Worm (Caenorhabditis elegans) whole organism, early embryonic: ENCODE measurements around the gene jamp-1.
"Not testable (repeated sequence)": the region's sequence is repeated elsewhere in the genome, so short reads cannot be mapped to it uniquely, and the experiment has no call there.

ENCODE experiments used
- B0310.2 ChIP-seq: sonication (generic microtip); optimal IDR thresholded peaks from 2 replicates; lab custom pipeline; 2016; ENCODE audit warnings: mild to moderate bottlenecking, missing genetic modification characterization, missing compliant biosample characterization
- F13C5.2 ChIP-seq: sonication (generic microtip); optimal IDR thresholded peaks from 2 replicates; lab custom pipeline; 2017; ENCODE audit warnings: mild to moderate bottlenecking, missing genetic modification characterization, inconsistent platforms, missing compliant biosample characterization
- aly-1 ChIP-seq: sonication (generic microtip); optimal IDR thresholded peaks from 2 replicates; lab custom pipeline; 2016; ENCODE audit warnings: missing genetic modification characterization, missing compliant biosample characterization
- ama-1 ChIP-seq: fragments of 150-350 bp; optimal IDR thresholded peaks from 2 replicates; lab custom pipeline; 2014
- ceh-13 ChIP-seq: fragments of 200-800 bp; sonication (Bioruptor generic); optimal IDR thresholded peaks from 2 replicates; lab custom pipeline; 2018; ENCODE audit warnings: mild to moderate bottlenecking, missing genetic modification characterization, missing compliant biosample characterization
- ceh-36 ChIP-seq: sonication (generic microtip); optimal IDR thresholded peaks from 2 replicates; lab custom pipeline; 2016; ENCODE audit warnings: missing genetic modification characterization, inconsistent platforms, missing compliant biosample characterization
- ets-7 ChIP-seq: sonication (generic microtip); optimal IDR thresholded peaks from 2 replicates; lab custom pipeline; 2016; ENCODE audit warnings: missing genotype, missing genetic modification characterization, missing compliant biosample characterization
- flt-1 ChIP-seq: fragments of 200-800 bp; sonication (Bioruptor generic); IDR thresholded peaks from 2 replicates; pipeline ENCODE4 v1.3.6; 2022; ENCODE audit warnings: missing genetic modification characterization, missing compliant biosample characterization
- hmbx-1 ChIP-seq: sonication (generic microtip); optimal IDR thresholded peaks from 2 replicates; lab custom pipeline; 2016; ENCODE audit warnings: mild to moderate bottlenecking, missing genetic modification characterization, missing compliant biosample characterization
- hmg-4 ChIP-seq: fragments of 200-800 bp; sonication (Bioruptor generic); optimal IDR thresholded peaks from 2 replicates; lab custom pipeline; 2018; ENCODE audit warnings: mild to moderate bottlenecking, missing genetic modification characterization, missing compliant biosample characterization
- hnd-1 ChIP-seq: sonication (generic microtip); optimal IDR thresholded peaks from 2 replicates; lab custom pipeline; 2016; ENCODE audit warnings: missing genetic modification characterization, missing compliant biosample characterization
- pes-1 ChIP-seq: fragments of 200-800 bp; sonication (Bioruptor generic); IDR thresholded peaks from 2 replicates; pipeline ENCODE4 v1.3.6; 2022; ENCODE audit warnings: missing genetic modification reagents, missing genetic modification characterization, missing compliant biosample characterization
- scrt-1 ChIP-seq: fragments of 200-800 bp; sonication (Bioruptor generic); IDR thresholded peaks from 2 replicates; pipeline ENCODE4 v1.3.6; 2022; ENCODE audit warnings: missing genetic modification characterization, missing compliant biosample characterization
- sea-1 ChIP-seq: fragments of 200-800 bp; sonication (Bioruptor generic); conservative IDR thresholded peaks from 2 replicates; pipeline ENCODE4 v1.3.6; 2022; ENCODE audit warnings: missing genetic modification characterization, missing compliant biosample characterization
- tbx-11 ChIP-seq: fragments of 200-800 bp; sonication (Bioruptor generic); IDR thresholded peaks from 2 replicates; pipeline ENCODE4 v1.3.6; 2022; ENCODE audit warnings: missing genetic modification characterization, missing compliant biosample characterization
- tbx-37 ChIP-seq: fragments of 200-800 bp; sonication (Bioruptor generic); conservative IDR thresholded peaks from 2 replicates; pipeline ENCODE4 v1.3.6; 2022; ENCODE audit warnings: missing genetic modification reagents, missing genetic modification characterization, missing compliant biosample characterization
- tra-4 ChIP-seq: sonication (generic microtip); optimal IDR thresholded peaks from 2 replicates; lab custom pipeline; 2017; ENCODE audit warnings: missing genetic modification characterization, missing compliant biosample characterization

jamp-1 gene

ce11 chrV:6051159-6051558, at the start of gene jamp-1:
jamp-1 (minus strand) TSS chrV:6051259.
- no peak for TF ChIP-seq hnd-1 (tag; lab: Kevin White, UChicago)
- no peak for TF ChIP-seq F13C5.2 (tag; lab: Kevin White, UChicago)
- TF ChIP-seq hmg-4 (GFP tag; lab: Kevin White, UChicago), result no peak
- no peak for TF ChIP-seq hmbx-1
- TF ChIP-seq sea-1 (GFP tag; lab: Robert Waterston, UW), result no peak
- no peak for TF ChIP-seq ets-7 (tag; lab: Kevin White, UChicago)
- no peak for TF ChIP-seq ceh-13 (GFP tag; lab: Kevin White, UChicago)
- TF ChIP-seq scrt-1 (GFP tag; lab: Robert Waterston, UW), result 0 out of 2 replicates have a peak, but pooled peaks have one; percentile 17

ce11 chrV:6100492-6101004, 49.5 kb upstream of the jamp-1 start, which contains the start of gene crt-1:
crt-1 (minus strand) TSS chrV:6100542.
- TF ChIP-seq B0310.2 (tag; lab: Kevin White, UChicago) (no peak), tbx-37 (GFP tag; lab: Robert Waterston, UW) (no peak), aly-1 (tag; lab: Kevin White, UChicago) (no peak), sea-1 (GFP tag; lab: Robert Waterston, UW) (0 out of 2 replicates have a peak, but pooled peaks have one; percentile 43), ets-7 (tag; lab: Kevin White, UChicago) (no peak), hnd-1 (tag; lab: Kevin White, UChicago) (no peak), tra-4 (no peak), hmbx-1 (no peak), ama-1 (lab: Kevin White, UChicago) (no peak), flt-1 (no peak), tbx-11 (no peak), F13C5.2 (tag; lab: Kevin White, UChicago) (peak; percentile 33), ceh-36 (tag; lab: Kevin White, UChicago) (no peak), scrt-1 (GFP tag; lab: Robert Waterston, UW) (no peak), ceh-13 (GFP tag; lab: Kevin White, UChicago) (no peak), pes-1 (GFP tag; lab: Robert Waterston, UW) (no peak), hmg-4 (GFP tag; lab: Kevin White, UChicago) (peak; percentile 59)

ce11 chrV:6099634-6100033, 48.6 kb upstream of the jamp-1 start:
- no peak for TF ChIP-seq pes-1 (GFP tag; lab: Robert Waterston, UW)
- no peak for TF ChIP-seq tra-4
- TF ChIP-seq aly-1 (tag; lab: Kevin White, UChicago), result no peak
- TF ChIP-seq ama-1 (lab: Kevin White, UChicago), result no peak
- TF ChIP-seq ceh-36 (tag; lab: Kevin White, UChicago), result no peak

- TF ChIP-seq ceh-13 (GFP tag; lab: Kevin White, UChicago) (no peak), B0310.2 (tag; lab: Kevin White, UChicago) (peak; percentile 23)
Observed at ce11 chrV:6098755-6099155, 47.7 kb upstream of the jamp-1 start.

- no peak for TF ChIP-seq tra-4
- TF ChIP-seq scrt-1 (GFP tag; lab: Robert Waterston, UW), result no peak
- TF ChIP-seq aly-1 (tag; lab: Kevin White, UChicago), result no peak
- no peak for TF ChIP-seq ets-7 (tag; lab: Kevin White, UChicago)
- no peak for TF ChIP-seq F13C5.2 (tag; lab: Kevin White, UChicago)
- TF ChIP-seq hmg-4 (GFP tag; lab: Kevin White, UChicago), result no peak
- TF ChIP-seq hmbx-1, result no peak
- TF ChIP-seq ceh-36 (tag; lab: Kevin White, UChicago), result no peak
Observed at ce11 chrV:6096559-6097155, 45.6 kb upstream of the jamp-1 start, which contains the start of gene smut-1. smut-1 (plus strand) TSS chrV:6097105.

ce11 chrV:6095829-6096228, 44.8 kb upstream of the jamp-1 start, which contains the start of gene Y38A10A.7:
Y38A10A.7 (plus strand) TSS chrV:6096197.
- TF ChIP-seq tra-4, result no peak
- no peak for TF ChIP-seq hnd-1 (tag; lab: Kevin White, UChicago)
- TF ChIP-seq hmg-4 (GFP tag; lab: Kevin White, UChicago), result no peak
- no peak for TF ChIP-seq hmbx-1

- TF ChIP-seq B0310.2, hnd-1, aly-1 (tag; lab: Kevin White, UChicago): not testable (repeated sequence)
Observed at ce11 chrV:6069968-6070367, 18.9 kb upstream of the jamp-1 start, which contains the start of gene fbxa-214. fbxa-214 (minus strand) TSS chrV:6070068.

ce11 chrV:6067112-6067511, 16.1 kb upstream of the jamp-1 start, which contains the start of gene srh-10:
srh-10 (minus strand) TSS chrV:6067140.
- TF ChIP-seq tbx-11 (no peak), ama-1 (lab: Kevin White, UChicago) (no peak), ceh-13 (GFP tag; lab: Kevin White, UChicago) (no peak), ceh-36 (tag; lab: Kevin White, UChicago) (no peak), aly-1 (tag; lab: Kevin White, UChicago) (no peak), flt-1 (no peak), scrt-1 (GFP tag; lab: Robert Waterston, UW) (no peak), hmg-4 (GFP tag; lab: Kevin White, UChicago) (no peak)
